Fruit fly (Drosophila melanogaster) whole organism, embryonic: ENCODE data around the gene Pop2.

Experiments
- Atf6 ChIP-seq: fragments of 200-800 bp; sonication (Bioruptor generic); IDR thresholded peaks from 2 replicates; pipeline ENCODE4 v1.3.6; 2022; ENCODE audit warnings: missing biosample characterization, missing genetic modification characterization
- Awh ChIP-seq: fragments of 200-800 bp; sonication (Bioruptor generic); IDR thresholded peaks from 2 replicates; pipeline ENCODE4, ENCODE4 v1.3.6; 2022; ENCODE audit warnings: missing biosample characterization, missing genetic modification characterization
- B-H2 ChIP-seq: fragments of 200-800 bp; sonication (Bioruptor generic); optimal IDR thresholded peaks from 2 replicates; lab custom pipeline; 2018; ENCODE audit warnings: missing biosample characterization, mild to moderate bottlenecking, missing genetic modification characterization
- BtbVII ChIP-seq: fragments of 200-800 bp; sonication (Bioruptor generic); optimal IDR thresholded peaks from 3 replicates; lab custom pipeline; 2017; ENCODE audit warnings: missing biosample characterization, mild to moderate bottlenecking, missing genetic modification characterization
- CG10267 ChIP-seq: fragments of 200-800 bp; sonication (Bioruptor generic); optimal IDR thresholded peaks from 2 replicates; lab custom pipeline; 2018; ENCODE audit warnings: missing biosample characterization, mild to moderate bottlenecking, missing genetic modification characterization, moderate library complexity
- CG12071 ChIP-seq: fragments of 200-800 bp; sonication (Bioruptor generic); optimal IDR thresholded peaks from 3 replicates; lab custom pipeline; 2018; ENCODE audit warnings: missing biosample characterization, mild to moderate bottlenecking, missing genetic modification characterization
- CG13296 ChIP-seq: fragments of 200-800 bp; sonication (Bioruptor generic); optimal IDR thresholded peaks from 3 replicates; lab custom pipeline; 2018; ENCODE audit warnings: missing biosample characterization, mild to moderate bottlenecking, missing genetic modification characterization
- CG13424 ChIP-seq: fragments of 200-800 bp; sonication (Bioruptor generic); optimal IDR thresholded peaks from 2 replicates; lab custom pipeline; 2019; ENCODE audit warnings: missing biosample characterization, mild to moderate bottlenecking, missing genetic modification characterization, moderate library complexity
- CG13624 ChIP-seq: fragments of 200-800 bp; sonication (Bioruptor generic); optimal IDR thresholded peaks from 2 replicates; lab custom pipeline; 2016; ENCODE audit warnings: missing biosample characterization, missing genetic modification characterization
- CG14014 ChIP-seq: fragments of 200-800 bp; sonication (Bioruptor generic); IDR thresholded peaks from 2 replicates; pipeline ENCODE4 v1.3.6; 2022; ENCODE audit warnings: missing biosample characterization, missing genetic modification characterization
- CG1647 ChIP-seq: fragments of 200-800 bp; sonication (Bioruptor generic); optimal IDR thresholded peaks from 3 replicates; lab custom pipeline; 2016; ENCODE audit warnings: missing biosample characterization, missing genetic modification characterization
- CG18764 ChIP-seq: fragments of 200-800 bp; sonication (Bioruptor generic); optimal IDR thresholded peaks from 3 replicates; lab custom pipeline; 2016; ENCODE audit warnings: missing biosample characterization, missing genetic modification characterization
- CG31388 ChIP-seq: fragments of 200-800 bp; sonication (Bioruptor generic); optimal IDR thresholded peaks from 2 replicates; lab custom pipeline; 2016; ENCODE audit warnings: missing biosample characterization, missing genetic modification characterization
- CG31441 ChIP-seq: fragments of 200-800 bp; sonication (Bioruptor generic); IDR thresholded peaks from 2 replicates; pipeline ENCODE4 v1.3.6; 2022; ENCODE audit warnings: missing biosample characterization, missing genetic modification characterization
- CG3163 ChIP-seq: fragments of 200-800 bp; sonication (Bioruptor generic); optimal IDR thresholded peaks from 3 replicates; lab custom pipeline; 2016; ENCODE audit warnings: missing biosample characterization, missing genetic modification characterization
- CG32532 ChIP-seq: fragments of 200-800 bp; sonication (Bioruptor generic); IDR thresholded peaks from 2 replicates; pipeline ENCODE4 v1.3.6; 2022; ENCODE audit warnings: missing biosample characterization, missing genetic modification characterization
- CG3407 ChIP-seq: fragments of 200-800 bp; sonication (Bioruptor generic); optimal IDR thresholded peaks from 2 replicates; lab custom pipeline; 2018; ENCODE audit warnings: missing biosample characterization, mild to moderate bottlenecking, missing genetic modification characterization
- CG6854 ChIP-seq: fragments of 200-800 bp; sonication (Bioruptor generic); optimal IDR thresholded peaks from 3 replicates; lab custom pipeline; 2017; ENCODE audit warnings: missing biosample characterization, mild to moderate bottlenecking, missing genetic modification characterization
- CG7372 ChIP-seq: fragments of 200-800 bp; sonication (Bioruptor generic); IDR thresholded peaks from 2 replicates; pipeline ENCODE4 v1.3.6; 2022; ENCODE audit warnings: missing biosample characterization, missing genetic modification characterization
- CG7745 ChIP-seq: fragments of 200-800 bp; sonication (Bioruptor generic); optimal IDR thresholded peaks from 2 replicates; lab custom pipeline; 2018; ENCODE audit warnings: missing biosample characterization, mild to moderate bottlenecking, missing genetic modification characterization, moderate library complexity
- CG7963 ChIP-seq: fragments of 200-800 bp; sonication (Bioruptor generic); IDR thresholded peaks from 3 replicates; pipeline ENCODE4 v1.3.6; 2022; ENCODE audit warnings: missing biosample characterization, missing genetic modification characterization; ENCODE audit not compliant: partially characterized antibody
- CG8478 ChIP-seq: fragments of >200 bp; optimal IDR thresholded peaks from 2 replicates; lab custom pipeline; 2018
- CG8944 ChIP-seq: fragments of 200-800 bp; sonication (Bioruptor generic); optimal IDR thresholded peaks from 3 replicates; lab custom pipeline; 2016; ENCODE audit warnings: missing biosample characterization, missing genetic modification characterization
- D19B ChIP-seq: fragments of 200-800 bp; sonication (Bioruptor generic); optimal IDR thresholded peaks from 2 replicates; lab custom pipeline; 2017; ENCODE audit warnings: missing biosample characterization, mild to moderate bottlenecking, missing genetic modification characterization
- Dek ChIP-seq: fragments of 200-800 bp; sonication (Bioruptor generic); optimal IDR thresholded peaks from 3 replicates; lab custom pipeline; 2019; ENCODE audit warnings: missing biosample characterization, mild to moderate bottlenecking, missing genetic modification characterization, moderate library complexity
- Drgx ChIP-seq: fragments of 200-800 bp; sonication (Bioruptor generic); IDR thresholded peaks from 2 replicates; pipeline ENCODE4 v1.3.6; 2022; ENCODE audit warnings: missing biosample characterization, missing genetic modification characterization
- E2f1 ChIP-seq: fragments of 200-800 bp; sonication (Bioruptor generic); IDR thresholded peaks from 2 replicates; pipeline ENCODE4 v1.3.6; 2022; ENCODE audit warnings: missing biosample characterization, missing genetic modification characterization
- Fer3 ChIP-seq: fragments of 200-800 bp; sonication (Bioruptor generic); optimal IDR thresholded peaks from 2 replicates; lab custom pipeline; 2018; ENCODE audit warnings: missing biosample characterization, mild to moderate bottlenecking, missing genetic modification characterization, moderate library complexity
- Gug ChIP-seq: fragments of 200-800 bp; sonication (Bioruptor generic); IDR thresholded peaks from 4 replicates; pipeline ENCODE4 v1.3.6; 2022; ENCODE audit warnings: missing biosample characterization, missing genetic modification characterization
- H2.0 ChIP-seq: fragments of 200-800 bp; sonication (Bioruptor generic); IDR thresholded peaks from 2 replicates; pipeline ENCODE4 v1.3.6; 2022; ENCODE audit warnings: missing biosample characterization, missing genetic modification characterization
- HLH54F ChIP-seq: fragments of 200-800 bp; sonication (Bioruptor generic); optimal IDR thresholded peaks from 3 replicates; lab custom pipeline; 2016; ENCODE audit warnings: missing biosample characterization, missing genetic modification characterization
- Sin3A ChIP-seq: fragments of >200 bp; optimal IDR thresholded peaks from 2 replicates; lab custom pipeline; 2018
- Xbp1 ChIP-seq: fragments of 200-800 bp; sonication (Bioruptor generic); optimal IDR thresholded peaks from 3 replicates; lab custom pipeline; 2016; ENCODE audit warnings: missing biosample characterization, mild to moderate bottlenecking, missing genetic modification characterization
- al ChIP-seq: fragments of 200-800 bp; sonication (Bioruptor generic); IDR thresholded peaks from 2 replicates; pipeline ENCODE4 v1.3.6; 2022; ENCODE audit warnings: missing biosample characterization, missing genetic modification characterization
- bowl ChIP-seq: fragments of 200-800 bp; sonication (Bioruptor generic); IDR thresholded peaks from 2 replicates; pipeline ENCODE4 v1.3.6; 2022; ENCODE audit warnings: missing biosample characterization, missing genetic modification characterization
- crp ChIP-seq, 2 experiments: fragments of 200-800 bp; sonication (Bioruptor generic); optimal IDR thresholded peaks; 2 replicates in 1 of 2; 3 replicates in 1 of 2; lab custom pipeline; 2017; ENCODE audit warnings: missing biosample characterization in 2 of 2, missing genetic modification characterization in 2 of 2, mild to moderate bottlenecking in 1 of 2, moderate library complexity in 1 of 2
- fd96Cb ChIP-seq: fragments of 200-800 bp; sonication (Bioruptor generic); optimal IDR thresholded peaks from 2 replicates; lab custom pipeline; 2018; ENCODE audit warnings: missing biosample characterization, mild to moderate bottlenecking, missing genetic modification characterization, moderate library complexity
- fu2 ChIP-seq: fragments of 200-800 bp; sonication (Bioruptor generic); optimal IDR thresholded peaks from 2 replicates; lab custom pipeline; 2016; ENCODE audit warnings: missing biosample characterization, missing genetic modification characterization
- grau ChIP-seq: fragments of 200-800 bp; optimal IDR thresholded peaks from 3 replicates; lab custom pipeline; 2019; ENCODE audit warnings: missing biosample characterization, mild to moderate bottlenecking, missing genetic modification characterization, moderate library complexity
- gsb ChIP-seq: fragments of 200-800 bp; sonication (Bioruptor generic); IDR thresholded peaks from 2 replicates; pipeline ENCODE4 v1.3.6; 2022; ENCODE audit warnings: missing biosample characterization, missing genetic modification characterization
- inv ChIP-seq: fragments of 200-800 bp; sonication (Bioruptor generic); IDR thresholded peaks from 2 replicates; pipeline ENCODE4 v1.3.6; 2022; ENCODE audit warnings: missing biosample characterization, missing genetic modification characterization; ENCODE audit not compliant: partially characterized antibody
- ken ChIP-seq: fragments of 200-800 bp; sonication (Bioruptor generic); IDR thresholded peaks from 3 replicates; pipeline ENCODE4 v1.3.6; 2022; ENCODE audit warnings: missing biosample characterization, missing genetic modification characterization
- klu ChIP-seq: fragments of 200-800 bp; sonication (Bioruptor generic); IDR thresholded peaks from 2 replicates; pipeline ENCODE4 v1.3.6; 2022; ENCODE audit warnings: missing biosample characterization, missing genetic modification characterization
- kni ChIP-seq: fragments of 200-800 bp; sonication (Bioruptor generic); optimal IDR thresholded peaks from 3 replicates; lab custom pipeline; 2017; ENCODE audit warnings: mild to moderate bottlenecking, missing biosample characterization, missing genetic modification reagents, missing genetic modification characterization
- otp ChIP-seq: fragments of 200-800 bp; sonication (Bioruptor generic); IDR thresholded peaks from 3 replicates; pipeline ENCODE4, ENCODE4 v1.3.6; 2022; ENCODE audit warnings: missing biosample characterization, missing genetic modification characterization
- p53 ChIP-seq: fragments of 200-800 bp; sonication (Bioruptor generic); optimal IDR thresholded peaks from 2 replicates; lab custom pipeline; 2016; ENCODE audit warnings: missing biosample characterization, missing genetic modification characterization
- run ChIP-seq: fragments of 200-800 bp; sonication (Bioruptor generic); optimal IDR thresholded peaks from 3 replicates; lab custom pipeline; 2018; ENCODE audit warnings: missing biosample characterization, mild to moderate bottlenecking, missing genetic modification characterization
- salm ChIP-seq: fragments of 200-800 bp; sonication (Bioruptor generic); optimal IDR thresholded peaks from 2 replicates; lab custom pipeline; 2018; ENCODE audit warnings: missing biosample characterization, mild to moderate bottlenecking, missing genetic modification characterization
- scrt ChIP-seq: fragments of 200-800 bp; sonication (Bioruptor generic); optimal IDR thresholded peaks from 2 replicates; lab custom pipeline; 2018; ENCODE audit warnings: missing biosample characterization, mild to moderate bottlenecking, missing genetic modification characterization, moderate library complexity
- tup ChIP-seq: fragments of 200-800 bp; sonication (Bioruptor generic); optimal IDR thresholded peaks from 2 replicates; lab custom pipeline; 2016; ENCODE audit warnings: missing biosample characterization, mild to moderate bottlenecking, missing genetic modification characterization, moderate library complexity
- vvl ChIP-seq: fragments of 200-800 bp; sonication (Bioruptor generic); IDR thresholded peaks from 2 replicates; pipeline ENCODE4 v1.3.6; 2022; ENCODE audit warnings: missing biosample characterization, missing genetic modification characterization
- wdn ChIP-seq: fragments of 200-800 bp; sonication (Bioruptor generic); IDR thresholded peaks from 2 replicates; pipeline ENCODE4 v1.3.6; 2022; ENCODE audit warnings: missing biosample characterization, missing genetic modification characterization
- z ChIP-seq: fragments of 200-800 bp; sonication (Bioruptor generic); IDR thresholded peaks from 3 replicates; pipeline ENCODE4 v1.3.6; 2022; ENCODE audit warnings: missing biosample characterization, missing genetic modification characterization

Gene Pop2

dm6 chr3L:12045443-12045842 is 42.7 kb upstream of the Pop2 start (continued):
- TF ChIP-seq CG31441 (GFP tag; lab: Robert Waterston, UW) = 0 out of 2 replicates have a peak, but pooled peaks have one; percentile 14
- TF ChIP-seq CG8478 (lab: Kevin White, UChicago) = no peak
- TF ChIP-seq z (GFP tag; lab: Robert Waterston, UW) = no peak
- no peak for TF ChIP-seq run (tag; lab: Kevin White, UChicago)
- TF ChIP-seq Drgx = no peak
- TF ChIP-seq fu2 (GFP tag; lab: Kevin White, UChicago) = no peak
- TF ChIP-seq bowl = no peak
- TF ChIP-seq inv (GFP tag; lab: Robert Waterston, UW) = no peak
- no peak for TF ChIP-seq gsb (GFP tag; lab: Robert Waterston, UW)
- no peak for TF ChIP-seq p53 (GFP tag; lab: Kevin White, UChicago)
- TF ChIP-seq scrt (GFP tag; lab: Kevin White, UChicago) = peak; percentile 10
- no peak for TF ChIP-seq E2f1
- TF ChIP-seq H2.0 (GFP tag; lab: Robert Waterston, UW) = no peak
- TF ChIP-seq ken = no peak
- TF ChIP-seq CG18764 (GFP tag; lab: Kevin White, UChicago) = peak; percentile 14
- TF ChIP-seq otp (GFP tag; lab: Robert Waterston, UW) = 0 out of 3 replicates have a peak, but pooled peaks have one; percentile 45
- TF ChIP-seq B-H2 = peak; percentile 29
- no peak for TF ChIP-seq CG3163 (GFP tag; lab: Kevin White, UChicago)
- TF ChIP-seq CG13296 (GFP tag; lab: Kevin White, UChicago) = peak; percentile 65
- TF ChIP-seq kni (GFP tag; lab: Kevin White, UChicago) = peak; percentile 8
- TF ChIP-seq D19B (GFP tag; lab: Kevin White, UChicago) = peak; percentile 1
- no peak for TF ChIP-seq Fer3
- no peak for TF ChIP-seq CG10267 (tag; lab: Kevin White, UChicago)
- TF ChIP-seq tup = no peak
- no peak for TF ChIP-seq CG13624 (GFP tag; lab: Kevin White, UChicago)
- no peak for TF ChIP-seq CG8944
- no peak for TF ChIP-seq crp (GFP tag; optimal IDR thresholded peaks at IDR 0.05; lab: Kevin White, UChicago)
- TF ChIP-seq Dek (tag; lab: Kevin White, UChicago) = no peak
- TF ChIP-seq CG7372 (GFP tag; lab: Robert Waterston, UW) = no peak
- no peak for TF ChIP-seq fd96Cb (tag; lab: Kevin White, UChicago)
- no peak for TF ChIP-seq CG6854
- TF ChIP-seq CG7745 (tag; lab: Kevin White, UChicago) = no peak
- TF ChIP-seq CG13424 (tag; lab: Kevin White, UChicago) = peak; percentile 11
- TF ChIP-seq Awh (GFP tag; lab: Robert Waterston, UW) = peak; percentile 58
- no peak for TF ChIP-seq CG31388 (GFP tag; lab: Kevin White, UChicago)
- TF ChIP-seq Gug (GFP tag; lab: Robert Waterston, UW) = no peak
- peak; percentile 64; the same call in 1 of the 2 replicates for TF ChIP-seq CG14014
- TF ChIP-seq CG12071 = peak; percentile 39
- no peak for TF ChIP-seq al (GFP tag; lab: Robert Waterston, UW)
- no peak for TF ChIP-seq salm
- peak; percentile 10 for TF ChIP-seq grau (tag; lab: Kevin White, UChicago)
- peak; percentile 8 for TF ChIP-seq CG1647 (GFP tag; lab: Kevin White, UChicago)
- no peak for TF ChIP-seq wdn (GFP tag; lab: Robert Waterston, UW)
- 0 out of 2 replicates have a peak, but pooled peaks have one; percentile 27 for TF ChIP-seq Atf6 (GFP tag; lab: Robert Waterston, UW)
- TF ChIP-seq CG7963 (GFP tag; lab: Robert Waterston, UW) = no peak
- TF ChIP-seq klu = no peak
- peak; percentile 31; the same call in 1 of the 2 replicates for TF ChIP-seq vvl
- 0 out of 2 replicates have a peak, but pooled peaks have one; percentile 14 for TF ChIP-seq CG32532 (GFP tag; lab: Robert Waterston, UW)
- TF ChIP-seq CG3407 (GFP tag; lab: Kevin White, UChicago) = peak; percentile 36
- peak; percentile 16 for TF ChIP-seq BtbVII
- no peak for TF ChIP-seq HLH54F
- no peak for TF ChIP-seq Xbp1 (GFP tag; lab: Kevin White, UChicago)
- TF ChIP-seq Sin3A (lab: Kevin White, UChicago) = no peak
